Worm (Caenorhabditis elegans): Measurements from ENCODE around the gene W02H5.19.

DNA sequence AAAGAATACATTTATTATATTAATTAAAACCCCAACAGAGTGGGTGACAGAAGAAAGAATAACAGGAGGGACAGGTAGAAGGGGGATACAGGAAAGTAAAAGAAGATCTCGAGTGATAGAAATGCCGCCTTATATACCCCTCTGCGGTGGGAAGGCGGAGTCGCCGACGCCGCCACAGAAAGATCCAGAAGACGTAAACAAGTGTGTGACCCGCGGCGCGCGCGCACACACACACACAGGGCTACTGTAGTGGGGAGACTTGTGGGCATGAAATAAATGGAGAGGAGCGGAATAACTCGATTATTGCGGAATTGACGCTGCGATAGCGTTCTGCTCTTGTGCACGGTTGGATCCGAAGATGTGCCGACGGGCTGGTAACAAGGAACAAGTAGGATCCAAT lies 43.0 kb upstream of the W02H5.19 start:
- TF ChIP-seq klf-2 (GFP tag; conservative IDR thresholded peaks at IDR 0.05) (no peak), ref-1 (GFP tag; conservative IDR thresholded peaks at IDR 0.05) (no peak), ztf-23 (GFP tag; IDR thresholded peaks at IDR 0.05) (no peak), flt-1 (GFP tag; IDR thresholded peaks at IDR 0.05) (no peak), ztf-29 (GFP tag; IDR thresholded peaks at IDR 0.05) (no peak)
